Worm (Caenorhabditis elegans) whole organism, young adult: ENCODE measurements around the gene bed-2.

Source experiments
- lin-35 ChIP-seq, 3 experiments: fragments of 150-350 bp in 2 of 3; sonication (generic microtip) in 1 of 3; optimal IDR thresholded peaks; 2 replicates each; lab custom pipeline; 2014 to 2018; ENCODE audit warnings: missing biosample characterization in 3 of 3, missing genetic modification characterization in 3 of 3, missing genetic modification reagents in 3 of 3
- nhr-179 ChIP-seq: sonication (generic microtip); optimal IDR thresholded peaks from 2 replicates; lab custom pipeline; 2016; ENCODE audit warnings: mild to moderate bottlenecking, missing genetic modification characterization, missing compliant biosample characterization
- ztf-3 ChIP-seq: fragments of 200-800 bp; sonication (Bioruptor generic); optimal IDR thresholded peaks from 2 replicates; lab custom pipeline; 2018; ENCODE audit warnings: mild to moderate bottlenecking, missing genetic modification characterization, missing compliant biosample characterization

DNA sequence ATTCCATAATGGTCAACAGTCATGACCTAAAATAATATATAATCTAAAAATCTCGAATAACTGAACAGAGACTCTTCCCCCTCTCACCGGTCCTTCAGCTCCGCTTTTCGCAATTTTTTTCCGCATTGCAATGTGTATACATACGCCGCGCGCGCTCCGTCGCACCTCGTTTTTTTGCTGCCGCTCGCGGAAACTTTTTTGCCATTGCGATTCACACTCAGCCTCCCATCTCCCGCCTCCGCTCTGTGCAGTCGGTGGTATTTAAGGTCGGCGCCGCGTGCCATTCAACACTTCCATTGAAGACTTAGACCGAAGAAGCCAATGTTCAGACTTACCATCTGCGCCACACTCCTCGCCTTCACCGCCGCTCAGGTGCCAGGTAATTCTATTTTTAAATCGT is 43.7 kb downstream of the bed-2 start, which contains the start of gene idpc-1:
- no peak for TF ChIP-seq lin-35 (GFP tag; optimal IDR thresholded peaks at IDR 0.05; lab: Kevin White, UChicago)
- no peak for TF ChIP-seq nhr-179
- TF ChIP-seq ztf-3 (GFP tag; lab: Kevin White, UChicago): no peak
